Worm (Caenorhabditis elegans) whole organism, L4/young adult: Measurements from ENCODE around the gene arx-3.

Experiments
- W03F9.2 ChIP-seq: fragments of 150-350 bp; optimal IDR thresholded peaks from 2 replicates; lab custom pipeline; 2014; ENCODE audit warnings: missing biosample characterization, missing genetic modification characterization
- dao-5 ChIP-seq: sonication (generic microtip); optimal IDR thresholded peaks from 2 replicates; lab custom pipeline; 2016; ENCODE audit warnings: missing genotype, missing genetic modification characterization, moderate library complexity, missing compliant biosample characterization
- him-1 ChIP-seq: sonication (generic microtip); optimal IDR thresholded peaks from 2 replicates; lab custom pipeline; 2016; ENCODE audit warnings: missing genotype, missing genetic modification reagents, missing genetic modification characterization, missing compliant biosample characterization

DNA sequence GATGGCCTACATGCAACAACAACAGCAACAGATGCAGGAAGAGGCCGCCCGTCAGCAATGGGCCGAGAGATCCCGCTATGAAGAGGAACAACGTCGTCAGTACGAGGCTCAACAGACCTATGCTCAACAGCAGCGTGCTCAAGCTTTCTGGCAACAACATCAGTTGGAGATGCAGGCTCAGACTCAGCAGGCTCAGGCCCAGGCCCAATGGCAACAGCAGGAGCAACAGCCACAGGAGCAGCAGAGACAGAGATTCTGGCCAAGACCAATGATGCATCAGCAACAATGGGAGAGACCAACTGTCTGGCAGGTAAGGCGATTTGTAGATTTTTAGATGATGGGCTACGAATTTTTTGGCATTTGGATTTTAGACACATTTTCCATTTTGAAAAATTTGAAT is 36.0 kb downstream of the arx-3 start:
- no peak for TF ChIP-seq him-1
- TF ChIP-seq dao-5 (tag; lab: Kevin White, UChicago) = no peak
- TF ChIP-seq W03F9.2 = no peak
